Worm (Caenorhabditis elegans) whole organism, midembryonic: ENCODE measurements around the gene B0024.13.

ENCODE experiments used
- T22C8.4 ChIP-seq: fragments of 200-800 bp; sonication (Bioruptor generic); IDR thresholded peaks from 2 replicates; pipeline ENCODE4 v1.3.6; 2022; ENCODE audit warnings: missing genetic modification characterization, missing compliant biosample characterization
- flt-1 ChIP-seq: fragments of 200-800 bp; sonication (Bioruptor generic); IDR thresholded peaks from 2 replicates; pipeline ENCODE4 v1.3.6; 2022; ENCODE audit warnings: missing genetic modification characterization, missing compliant biosample characterization
- tab-1 ChIP-seq: fragments of 200-800 bp; sonication (Bioruptor generic); IDR thresholded peaks from 2 replicates; pipeline ENCODE4 v1.3.6; 2022; ENCODE audit warnings: missing genetic modification characterization, missing compliant biosample characterization

ce11 chrV:10273837-10274236, 46.7 kb upstream of the B0024.13 start:
- TF ChIP-seq flt-1 (GFP tag; lab: Robert Waterston, UW): no peak
- no peak for TF ChIP-seq tab-1
- 0 out of 2 replicates have a peak, but pooled peaks have one; percentile 45 for TF ChIP-seq T22C8.4
